Worm (Caenorhabditis elegans) whole organism, L2 larva: ENCODE results near the gene Y56A3A.33.

Experiments
- C34F6.9 ChIP-seq: fragments of 150-350 bp; optimal IDR thresholded peaks from 2 replicates; lab custom pipeline; 2014; ENCODE audit warnings: missing biosample characterization, missing genetic modification characterization
- F13H6.1 ChIP-seq: sonication (generic microtip); optimal IDR thresholded peaks from 2 replicates; lab custom pipeline; 2016; ENCODE audit warnings: missing genetic modification characterization, missing compliant biosample characterization
- Y55F3AM.14 ChIP-seq: fragments of 200-800 bp; sonication (Bioruptor generic); optimal IDR thresholded peaks from 2 replicates; lab custom pipeline; 2018; ENCODE audit warnings: mild to moderate bottlenecking, missing genetic modification characterization, missing compliant biosample characterization
- ZK546.5 ChIP-seq: sonication (generic microtip); optimal IDR thresholded peaks from 2 replicates; lab custom pipeline; 2017; ENCODE audit warnings: missing biosample characterization, missing genetic modification characterization
- alr-1 ChIP-seq: fragments of 150-350 bp; optimal IDR thresholded peaks from 2 replicates; lab custom pipeline; 2014; ENCODE audit warnings: missing biosample characterization, missing genetic modification characterization
- aly-2 ChIP-seq: fragments of 150-350 bp; optimal IDR thresholded peaks from 2 replicates; lab custom pipeline; 2014; ENCODE audit warnings: missing biosample characterization, missing genetic modification characterization
- blmp-1 ChIP-seq: sonication (generic microtip); optimal IDR thresholded peaks from 2 replicates; lab custom pipeline; 2017; ENCODE audit warnings: missing genetic modification characterization, mild to moderate bottlenecking, missing compliant biosample characterization, antibody characterized with exemption, moderate library complexity; ENCODE audit not compliant: insufficient read depth
- ceh-82 ChIP-seq: fragments of 150-350 bp; optimal IDR thresholded peaks from 2 replicates; lab custom pipeline; 2014; ENCODE audit warnings: missing biosample characterization, missing genetic modification characterization
- crh-2 ChIP-seq: sonication (generic microtip); optimal IDR thresholded peaks from 2 replicates; lab custom pipeline; 2017; ENCODE audit warnings: missing biosample characterization, missing genetic modification characterization
- egl-27 ChIP-seq: sonication (generic microtip); optimal IDR thresholded peaks from 3 replicates; lab custom pipeline; 2017; ENCODE audit warnings: missing biosample characterization, missing genetic modification reagents, missing genetic modification characterization
- elt-1 ChIP-seq: fragments of 150-350 bp; optimal IDR thresholded peaks from 2 replicates; lab custom pipeline; 2014; ENCODE audit warnings: missing biosample characterization, missing genetic modification characterization
- elt-3 ChIP-seq: sonication (generic microtip); optimal IDR thresholded peaks from 2 replicates; lab custom pipeline; 2017; ENCODE audit warnings: missing biosample characterization, missing genetic modification characterization
- fos-1 ChIP-seq: fragments of 150-350 bp; optimal IDR thresholded peaks from 2 replicates; lab custom pipeline; 2014; ENCODE audit warnings: missing biosample characterization, missing genetic modification characterization
- gmeb-1 ChIP-seq: fragments of 150-350 bp; optimal IDR thresholded peaks from 2 replicates; lab custom pipeline; 2014; ENCODE audit warnings: missing biosample characterization, missing genetic modification characterization
- lin-11 ChIP-seq: fragments of 150-350 bp; sonication (generic microtip); optimal IDR thresholded peaks from 2 replicates; lab custom pipeline; 2014; ENCODE audit warnings: missing biosample characterization, missing genetic modification characterization, inconsistent platforms, mixed read lengths
- lin-39 ChIP-seq: fragments of 150-350 bp; optimal IDR thresholded peaks from 2 replicates; lab custom pipeline; 2014; ENCODE audit warnings: missing biosample characterization, missing genetic modification reagents, missing genetic modification characterization
- lsy-2 ChIP-seq, 2 experiments: fragments of 150-350 bp in 1 of 2; sonication (generic microtip) in 1 of 2; optimal IDR thresholded peaks; 2 replicates each; lab custom pipeline; 2014 to 2017; ENCODE audit warnings: missing biosample characterization in 2 of 2, missing genetic modification characterization in 2 of 2
- mdl-1 ChIP-seq, 2 experiments: fragments of 150-350 bp in 1 of 2; sonication (generic microtip) in 1 of 2; optimal IDR thresholded peaks; 2 replicates each; lab custom pipeline; 2017; ENCODE audit warnings: missing biosample characterization in 2 of 2, missing genetic modification characterization in 2 of 2
- nhr-10 ChIP-seq: sonication (generic microtip); optimal IDR thresholded peaks from 2 replicates; lab custom pipeline; 2017; ENCODE audit warnings: missing biosample characterization, missing genetic modification characterization
- nhr-12 ChIP-seq: fragments of 150-350 bp; optimal IDR thresholded peaks from 2 replicates; lab custom pipeline; 2014; ENCODE audit warnings: missing biosample characterization, missing genetic modification characterization
- nhr-129 ChIP-seq: fragments of 150-350 bp; optimal IDR thresholded peaks from 2 replicates; lab custom pipeline; 2014; ENCODE audit warnings: missing biosample characterization, missing genetic modification characterization
- nhr-21 ChIP-seq: fragments of 150-350 bp; optimal IDR thresholded peaks from 2 replicates; lab custom pipeline; 2014; ENCODE audit warnings: missing biosample characterization, missing genetic modification characterization
- nhr-237 ChIP-seq: fragments of 150-350 bp; optimal IDR thresholded peaks from 2 replicates; lab custom pipeline; 2014; ENCODE audit warnings: missing biosample characterization, missing genetic modification characterization
- nhr-25 ChIP-seq: fragments of 150-350 bp; sonication (generic microtip); optimal IDR thresholded peaks from 3 replicates; lab custom pipeline; 2014; ENCODE audit warnings: missing biosample characterization, missing genetic modification characterization
- sem-4 ChIP-seq: fragments of 150-350 bp; optimal IDR thresholded peaks from 2 replicates; lab custom pipeline; 2014; ENCODE audit warnings: missing biosample characterization, missing genetic modification reagents, missing genetic modification characterization
- skn-1 ChIP-seq: sonication (generic microtip); optimal IDR thresholded peaks from 2 replicates; lab custom pipeline; 2017; ENCODE audit warnings: missing biosample characterization, missing genetic modification characterization
- sma-3 ChIP-seq: sonication (generic microtip); optimal IDR thresholded peaks from 2 replicates; lab custom pipeline; 2016; ENCODE audit warnings: missing genetic modification reagents, missing genetic modification characterization, missing compliant biosample characterization
- sma-9 ChIP-seq, 2 experiments: fragments of 150-350 bp in 1 of 2; sonication (generic microtip) in 1 of 2; optimal IDR thresholded peaks; 2 replicates each; lab custom pipeline; 2014 to 2016; ENCODE audit warnings: missing genetic modification characterization in 2 of 2, mild to moderate bottlenecking in 1 of 2, missing biosample characterization in 1 of 2, missing compliant biosample characterization in 1 of 2, missing genetic modification reagents in 1 of 2, moderate library complexity in 1 of 2
- unc-39 ChIP-seq: fragments of 150-350 bp; optimal IDR thresholded peaks from 2 replicates; lab custom pipeline; 2014; ENCODE audit warnings: missing biosample characterization, missing genetic modification characterization
- unc-55 ChIP-seq: fragments of 150-350 bp; sonication (generic microtip); optimal IDR thresholded peaks from 3 replicates; lab custom pipeline; 2014; ENCODE audit warnings: missing biosample characterization, missing genetic modification reagents, missing genetic modification characterization
- unc-62 ChIP-seq: fragments of 150-350 bp; optimal IDR thresholded peaks from 2 replicates; lab custom pipeline; 2014; ENCODE audit warnings: missing biosample characterization, missing genetic modification reagents, missing genetic modification characterization
- ztf-11 ChIP-seq: sonication (generic microtip); optimal IDR thresholded peaks from 2 replicates; lab custom pipeline; 2017; ENCODE audit warnings: missing biosample characterization, missing genetic modification characterization
- ztf-4 ChIP-seq: fragments of 150-350 bp; optimal IDR thresholded peaks from 2 replicates; lab custom pipeline; 2014; ENCODE audit warnings: missing biosample characterization, missing genetic modification characterization

Gene Y56A3A.33

ce11 chrIII:12003264-12003663, 514 bp upstream of the Y56A3A.33 start:
- TF ChIP-seq sem-4 (tag; lab: Kevin White, UChicago) (peak; percentile 62), mdl-1 (tag; optimal IDR thresholded peaks at IDR 0.05; lab: Kevin White, UChicago) (peak in 1 of 2 experiments; percentile 19), lsy-2 (tag; optimal IDR thresholded peaks at IDR 0.05; lab: Kevin White, UChicago) (peak in 1 of 2 experiments; percentile 29), nhr-237 (tag; lab: Kevin White, UChicago) (no peak), nhr-129 (tag; lab: Kevin White, UChicago) (peak; percentile 63), C34F6.9 (tag; lab: Kevin White, UChicago) (peak; percentile 21), sma-9 (GFP tag; optimal IDR thresholded peaks at IDR 0.05; lab: Kevin White, UChicago) (peak; percentile 87), sma-9 (tag; optimal IDR thresholded peaks at IDR 0.05; lab: Kevin White, UChicago) (no peak), unc-39 (tag; lab: Kevin White, UChicago) (no peak), sma-3 (GFP tag; lab: Kevin White, UChicago) (peak; percentile 64), ceh-82 (no peak), fos-1 (tag; lab: Kevin White, UChicago) (peak; percentile 74), gmeb-1 (peak; percentile 68), egl-27 (peak; percentile 41), nhr-12 (no peak), nhr-25 (peak; percentile 42), crh-2 (tag; lab: Kevin White, UChicago) (peak; percentile 21), F13H6.1 (tag; lab: Kevin White, UChicago) (peak; percentile 69), blmp-1 (tag; lab: Kevin White, UChicago) (peak; percentile 51), nhr-21 (tag; lab: Kevin White, UChicago) (peak; percentile 64)

ce11 chrIII:11999543-11999942, 3.2 kb downstream of the Y56A3A.33 start:
- no peak for TF ChIP-seq lsy-2 (tag; optimal IDR thresholded peaks at IDR 0.05; lab: Kevin White, UChicago)
- no peak for TF ChIP-seq nhr-237 (tag; lab: Kevin White, UChicago)
- TF ChIP-seq lin-39 = no peak
- no peak for TF ChIP-seq ztf-11 (tag; lab: Kevin White, UChicago)
- TF ChIP-seq elt-1 = no peak
- no peak for TF ChIP-seq alr-1 (tag; lab: Kevin White, UChicago)
- TF ChIP-seq unc-62 = no peak

ce11 chrIII:11995783-11996182, 7.0 kb downstream of the Y56A3A.33 start:
- TF ChIP-seq F13H6.1 (tag; lab: Kevin White, UChicago) (no peak), unc-39 (tag; lab: Kevin White, UChicago) (no peak), sem-4 (tag; lab: Kevin White, UChicago) (no peak), lin-11 (tag; lab: Kevin White, UChicago) (no peak), mdl-1 (tag; optimal IDR thresholded peaks at IDR 0.05; lab: Kevin White, UChicago) (no peak), crh-2 (tag; lab: Kevin White, UChicago) (no peak), skn-1 (tag; lab: Kevin White, UChicago) (no peak), nhr-129 (tag; lab: Kevin White, UChicago) (no peak), ceh-82 (no peak), nhr-12 (no peak), Y55F3AM.14 (GFP tag; lab: Kevin White, UChicago) (no peak), blmp-1 (tag; lab: Kevin White, UChicago) (no peak), ZK546.5 (tag; lab: Kevin White, UChicago) (no peak), unc-55 (no peak), sma-9 (GFP tag; optimal IDR thresholded peaks at IDR 0.05; lab: Kevin White, UChicago) (no peak), sma-9 (tag; optimal IDR thresholded peaks at IDR 0.05; lab: Kevin White, UChicago) (no peak)

ce11 chrIII:11991654-11992292, 11.0 kb downstream of the Y56A3A.33 start:
- no peak for TF ChIP-seq nhr-25
- TF ChIP-seq elt-3 (tag; lab: Kevin White, UChicago) = no peak
- no peak for TF ChIP-seq ztf-4 (tag; lab: Kevin White, UChicago)
- TF ChIP-seq egl-27 = no peak
- TF ChIP-seq aly-2 = no peak
- TF ChIP-seq nhr-129 (tag; lab: Kevin White, UChicago) = no peak
- TF ChIP-seq nhr-10 (tag; lab: Kevin White, UChicago) = no peak
